Worm (Caenorhabditis elegans): ENCODE measurements around the gene glb-30.

- TF ChIP-seq R02D3.7 (tag; optimal IDR thresholded peaks at IDR 0.05) (no peak), mdt-29 (GFP tag; IDR thresholded peaks at IDR 0.05) (no peak), nhr-237 (tag; optimal IDR thresholded peaks at IDR 0.05) (no peak), dmd-6 (GFP tag; IDR thresholded peaks at IDR 0.05) (no peak), pha-4 (GFP tag; IDR thresholded peaks at IDR 0.05) (no peak), pha-4 (tag; optimal IDR thresholded peaks at IDR 0.05) (no peak), jun-1 (tag; optimal IDR thresholded peaks at IDR 0.05) (no peak), snpc-4 (tag; optimal IDR thresholded peaks at IDR 0.05) (no peak), nhr-76 (tag; optimal IDR thresholded peaks at IDR 0.05) (no peak), hlh-11 (tag; optimal IDR thresholded peaks at IDR 0.05) (no peak), lsy-2 (tag; optimal IDR thresholded peaks at IDR 0.05) (no peak), ztf-11 (tag; optimal IDR thresholded peaks at IDR 0.05) (no peak)
Observed at ce11 chrIII:1702337-1702736, 33.9 kb upstream of the glb-30 start, which contains the start of gene spex-3.

Data from whole organism, L4 larva.